Fruit fly (Drosophila melanogaster) whole organism, embryonic: ENCODE results near the gene CG2059.

ENCODE experiments used
- Abd-B ChIP-seq: fragments of 200-800 bp; sonication (Bioruptor generic); optimal IDR thresholded peaks from 2 replicates; lab custom pipeline; 2018; ENCODE audit warnings: missing biosample characterization, mild to moderate bottlenecking, missing genetic modification characterization, moderate library complexity
- Bgb ChIP-seq: fragments of 200-800 bp; sonication (Bioruptor generic); IDR thresholded peaks from 2 replicates; pipeline ENCODE4 v1.3.6; 2022; ENCODE audit warnings: missing biosample characterization, missing genetic modification characterization; ENCODE audit not compliant: partially characterized antibody
- CG10274 ChIP-seq: fragments of 200-800 bp; sonication (Bioruptor generic); optimal IDR thresholded peaks from 3 replicates; lab custom pipeline; 2017; ENCODE audit warnings: missing biosample characterization, mild to moderate bottlenecking, missing genetic modification characterization
- CG10366 ChIP-seq: fragments of 200-800 bp; sonication (Bioruptor generic); IDR thresholded peaks from 2 replicates; pipeline ENCODE4 v1.3.6; 2022; ENCODE audit warnings: missing biosample characterization, missing genetic modification characterization
- CG10543 ChIP-seq: fragments of 200-800 bp; sonication (Bioruptor generic); optimal IDR thresholded peaks from 3 replicates; lab custom pipeline; 2017; ENCODE audit warnings: missing biosample characterization, mild to moderate bottlenecking, missing genetic modification characterization, moderate library complexity
- CG10959 ChIP-seq: fragments of 200-800 bp; sonication (Bioruptor generic); IDR thresholded peaks from 2 replicates; pipeline ENCODE4 v1.3.6; 2022; ENCODE audit warnings: missing biosample characterization, missing genetic modification characterization
- CG12659 ChIP-seq: fragments of 200-800 bp; sonication (Bioruptor generic); optimal IDR thresholded peaks from 3 replicates; lab custom pipeline; 2017; ENCODE audit warnings: mild to moderate bottlenecking, missing biosample characterization, missing genetic modification reagents, missing genetic modification characterization
- CG13424 ChIP-seq: fragments of 200-800 bp; sonication (Bioruptor generic); optimal IDR thresholded peaks from 2 replicates; lab custom pipeline; 2019; ENCODE audit warnings: missing biosample characterization, mild to moderate bottlenecking, missing genetic modification characterization, moderate library complexity
- CG14860 ChIP-seq: fragments of 200-800 bp; sonication (Bioruptor generic); IDR thresholded peaks from 3 replicates; pipeline ENCODE4 v1.3.6; 2022; ENCODE audit warnings: missing biosample characterization, missing genetic modification characterization; ENCODE audit not compliant: partially characterized antibody
- CG3407 ChIP-seq: fragments of 200-800 bp; sonication (Bioruptor generic); optimal IDR thresholded peaks from 2 replicates; lab custom pipeline; 2018; ENCODE audit warnings: missing biosample characterization, mild to moderate bottlenecking, missing genetic modification characterization
- CG34224 ChIP-seq: fragments of 200-800 bp; sonication (Bioruptor generic); IDR thresholded peaks from 3 replicates; pipeline ENCODE4 v1.3.6; 2022; ENCODE audit warnings: missing biosample characterization, missing genetic modification characterization; ENCODE audit not compliant: partially characterized antibody
- CG4282 ChIP-seq: fragments of 200-800 bp; sonication (Bioruptor generic); optimal IDR thresholded peaks from 2 replicates; lab custom pipeline; 2016; ENCODE audit warnings: missing biosample characterization, missing genetic modification characterization
- CG4360 ChIP-seq: fragments of 200-800 bp; sonication (Bioruptor generic); IDR thresholded peaks from 2 replicates; pipeline ENCODE4 v1.3.6; 2022; ENCODE audit warnings: missing biosample characterization, missing genetic modification characterization
- CG43689 ChIP-seq: fragments of 200-800 bp; sonication (Bioruptor generic); IDR thresholded peaks from 2 replicates; pipeline ENCODE4 v1.3.6; 2022; ENCODE audit warnings: missing biosample characterization, missing genetic modification characterization
- CG4707 ChIP-seq: fragments of 200-800 bp; sonication (Bioruptor generic); optimal IDR thresholded peaks from 2 replicates; lab custom pipeline; 2018; ENCODE audit warnings: missing biosample characterization, mild to moderate bottlenecking, missing genetic modification characterization, moderate library complexity
- CG6689 ChIP-seq: fragments of 200-800 bp; sonication (Bioruptor generic); IDR thresholded peaks from 2 replicates; pipeline ENCODE4 v1.3.6; 2022; ENCODE audit warnings: missing biosample characterization, missing genetic modification characterization
- CG7357 ChIP-seq: fragments of 200-800 bp; sonication (Bioruptor generic); IDR thresholded peaks from 3 replicates; pipeline ENCODE4 v1.3.6; 2022; ENCODE audit warnings: missing biosample characterization, missing genetic modification characterization
- CG8290 ChIP-seq, 3 experiments: fragments of 200-800 bp; sonication (Bioruptor generic); optimal IDR thresholded peaks; 2 replicates each; lab custom pipeline; 2016 to 2019; ENCODE audit warnings: missing biosample characterization in 3 of 3, missing genetic modification characterization in 3 of 3, mild to moderate bottlenecking in 2 of 3, moderate library complexity in 1 of 3
- CG9932 ChIP-seq: fragments of 200-800 bp; sonication (Bioruptor generic); IDR thresholded peaks from 2 replicates; pipeline ENCODE4 v1.3.6; 2022; ENCODE audit warnings: missing biosample characterization, missing genetic modification characterization
- CTCF ChIP-seq: fragments of 200-800 bp; sonication (Bioruptor generic); optimal IDR thresholded peaks from 2 replicates; lab custom pipeline; 2017; ENCODE audit warnings: missing biosample characterization, mild to moderate bottlenecking, missing genetic modification characterization, moderate library complexity
- Dip3 ChIP-seq: fragments of 200-800 bp; sonication (Bioruptor generic); optimal IDR thresholded peaks from 3 replicates; lab custom pipeline; 2016; ENCODE audit warnings: missing biosample characterization, missing genetic modification characterization
- Hand ChIP-seq: fragments of 200-800 bp; sonication (Bioruptor generic); optimal IDR thresholded peaks from 2 replicates; lab custom pipeline; 2017; ENCODE audit warnings: mild to moderate bottlenecking, missing biosample characterization, missing genetic modification reagents, missing genetic modification characterization
- Hr51 ChIP-seq, 2 experiments: fragments of 200-800 bp; sonication (Bioruptor generic); optimal IDR thresholded peaks; 2 replicates in 1 of 2; 3 replicates in 1 of 2; lab custom pipeline; 2016 to 2018; ENCODE audit warnings: missing biosample characterization in 2 of 2, missing genetic modification characterization in 2 of 2, mild to moderate bottlenecking in 1 of 2, moderate library complexity in 1 of 2
- Hr78 ChIP-seq, 2 experiments: fragments of 200-800 bp in 1 of 2; fragments of >200 bp in 1 of 2; sonication (Bioruptor generic) in 1 of 2; optimal IDR thresholded peaks; 2 replicates each; lab custom pipeline; 2017 to 2019; ENCODE audit warnings: missing biosample characterization in 2 of 2, missing genetic modification characterization in 2 of 2, mild to moderate bottlenecking in 1 of 2, moderate library complexity in 1 of 2
- aop ChIP-seq: fragments of 200-800 bp; sonication (Bioruptor generic); IDR thresholded peaks from 2 replicates; pipeline ENCODE4 v1.3.6; 2022; ENCODE audit warnings: missing biosample characterization, missing genetic modification characterization
- ara ChIP-seq: fragments of 200-800 bp; sonication (Bioruptor generic); IDR thresholded peaks from 2 replicates; pipeline ENCODE4 v1.3.6; 2022; ENCODE audit warnings: missing biosample characterization, missing genetic modification characterization
- bsh ChIP-seq, 2 experiments: fragments of 200-800 bp; sonication (Bioruptor generic); optimal IDR thresholded peaks; 2 replicates each; lab custom pipeline; 2017 to 2018; ENCODE audit warnings: mild to moderate bottlenecking in 2 of 2, missing biosample characterization in 2 of 2, missing genetic modification characterization in 2 of 2, moderate library complexity in 1 of 2
- cad ChIP-seq: fragments of >200 bp; optimal IDR thresholded peaks from 2 replicates; lab custom pipeline; 2017; ENCODE audit warnings: missing biosample characterization, missing genetic modification characterization
- cg ChIP-seq: fragments of 200-800 bp; sonication (Bioruptor generic); optimal IDR thresholded peaks from 3 replicates; lab custom pipeline; 2019; ENCODE audit warnings: missing biosample characterization, mild to moderate bottlenecking, missing genetic modification characterization, moderate library complexity
- cwo ChIP-seq: fragments of 200-800 bp; sonication (Bioruptor generic); optimal IDR thresholded peaks from 3 replicates; lab custom pipeline; 2017; ENCODE audit warnings: missing biosample characterization, missing genetic modification characterization, mild to moderate bottlenecking, moderate library complexity, missing genetic modification reagents
- dati ChIP-seq: fragments of 200-800 bp; sonication (Bioruptor generic); IDR thresholded peaks from 2 replicates; pipeline ENCODE4 v1.3.6; 2022; ENCODE audit warnings: missing biosample characterization, missing genetic modification characterization
- disco-r ChIP-seq: fragments of 200-800 bp; sonication (Bioruptor generic); optimal IDR thresholded peaks from 2 replicates; lab custom pipeline; 2016; ENCODE audit warnings: missing biosample characterization, missing genetic modification characterization
- dmrt11E ChIP-seq: fragments of 200-800 bp; sonication (Bioruptor generic); optimal IDR thresholded peaks from 3 replicates; lab custom pipeline; 2018; ENCODE audit warnings: missing biosample characterization, mild to moderate bottlenecking, missing genetic modification characterization, moderate library complexity
- ems ChIP-seq: fragments of 200-800 bp; sonication (Bioruptor generic); optimal IDR thresholded peaks from 3 replicates; lab custom pipeline; 2016; ENCODE audit warnings: missing biosample characterization, missing genetic modification characterization
- fu2 ChIP-seq: fragments of 200-800 bp; sonication (Bioruptor generic); optimal IDR thresholded peaks from 2 replicates; lab custom pipeline; 2016; ENCODE audit warnings: missing biosample characterization, missing genetic modification characterization
- gcm ChIP-seq: fragments of 200-800 bp; sonication (Bioruptor generic); optimal IDR thresholded peaks from 2 replicates; lab custom pipeline; 2019; ENCODE audit warnings: missing biosample characterization, mild to moderate bottlenecking, missing genetic modification characterization, moderate library complexity
- gsb ChIP-seq: fragments of 200-800 bp; sonication (Bioruptor generic); IDR thresholded peaks from 2 replicates; pipeline ENCODE4 v1.3.6; 2022; ENCODE audit warnings: missing biosample characterization, missing genetic modification characterization
- hbn ChIP-seq: fragments of 200-800 bp; sonication (Bioruptor generic); IDR thresholded peaks from 2 replicates; pipeline ENCODE4 v1.3.6; 2022; ENCODE audit warnings: missing biosample characterization, missing genetic modification characterization; ENCODE audit not compliant: partially characterized antibody
- insv ChIP-seq, 2 experiments: fragments of 200-800 bp; sonication (Bioruptor generic); optimal IDR thresholded peaks; 3 replicates each; lab custom pipeline; 2016 to 2018; ENCODE audit warnings: missing biosample characterization in 2 of 2, missing genetic modification characterization in 2 of 2
- jing ChIP-seq: fragments of 200-800 bp; sonication (Bioruptor generic); optimal IDR thresholded peaks from 2 replicates; lab custom pipeline; 2018; ENCODE audit warnings: missing biosample characterization, mild to moderate bottlenecking, missing genetic modification characterization
- ken ChIP-seq: fragments of 200-800 bp; sonication (Bioruptor generic); IDR thresholded peaks from 3 replicates; pipeline ENCODE4 v1.3.6; 2022; ENCODE audit warnings: missing biosample characterization, missing genetic modification characterization
- lola ChIP-seq, 3 experiments: fragments of >200 bp in 2 of 3; fragments of 200-800 bp in 1 of 3; sonication (Bioruptor generic) in 1 of 3; optimal IDR thresholded peaks; 2 replicates each; lab custom pipeline; 2017 to 2019; ENCODE audit warnings: missing biosample characterization in 3 of 3, missing genetic modification characterization in 3 of 3, mild to moderate bottlenecking in 1 of 3, moderate library complexity in 1 of 3
- row ChIP-seq: fragments of 200-800 bp; sonication (Bioruptor generic); IDR thresholded peaks from 3 replicates; pipeline ENCODE4 v1.3.6; 2022; ENCODE audit warnings: missing biosample characterization, missing genetic modification characterization
- sd ChIP-seq: fragments of 200-800 bp; sonication (Bioruptor generic); optimal IDR thresholded peaks from 3 replicates; lab custom pipeline; 2018; ENCODE audit warnings: missing biosample characterization, mild to moderate bottlenecking, missing genetic modification characterization, moderate library complexity
- sug ChIP-seq: fragments of 200-800 bp; optimal IDR thresholded peaks from 2 replicates; lab custom pipeline; 2019; ENCODE audit warnings: missing biosample characterization, mild to moderate bottlenecking, missing genetic modification characterization, moderate library complexity
- tio ChIP-seq: fragments of 200-800 bp; sonication (Bioruptor generic); optimal IDR thresholded peaks from 2 replicates; lab custom pipeline; 2017; ENCODE audit warnings: missing biosample characterization, missing genetic modification characterization, inconsistent platforms
- tx ChIP-seq: fragments of 200-800 bp; sonication (Bioruptor generic); optimal IDR thresholded peaks from 2 replicates; lab custom pipeline; 2016; ENCODE audit warnings: missing biosample characterization, missing genetic modification characterization
- vfl ChIP-seq: fragments of 200-800 bp; sonication (Bioruptor generic); optimal IDR thresholded peaks from 2 replicates; lab custom pipeline; 2016; ENCODE audit warnings: missing biosample characterization, missing genetic modification characterization
- zf30C ChIP-seq: fragments of 200-800 bp; sonication (Bioruptor generic); optimal IDR thresholded peaks from 3 replicates; lab custom pipeline; 2018; ENCODE audit warnings: missing biosample characterization, mild to moderate bottlenecking, missing genetic modification characterization

Gene CG2059

dm6 chrX:7305753-7306338 lies 19.7 kb downstream of the CG2059 start (continued):
- peak; percentile 55; the same call in 1 of the 2 replicates for TF ChIP-seq CG4360 (GFP tag; lab: Robert Waterston, UW)
- TF ChIP-seq CG4707 (GFP tag; lab: Kevin White, UChicago): peak; percentile 94
- TF ChIP-seq ems: no peak
- TF ChIP-seq insv (GFP tag; optimal IDR thresholded peaks at IDR 0.05; lab: Kevin White, UChicago): no peak
- TF ChIP-seq CG10543 (GFP tag; lab: Kevin White, UChicago): no peak
- TF ChIP-seq dati (GFP tag; lab: Robert Waterston, UW): no peak
- 0 out of 3 replicates have a peak, but pooled peaks have one; percentile 39 for TF ChIP-seq CG7357
- no peak for TF ChIP-seq sug (tag; lab: Kevin White, UChicago)
- TF ChIP-seq vfl (GFP tag; lab: Kevin White, UChicago): no peak
- no peak for TF ChIP-seq Hr78 (GFP tag; optimal IDR thresholded peaks at IDR 0.05; lab: Kevin White, UChicago)
- no peak for TF ChIP-seq ken (GFP tag; lab: Robert Waterston, UW)
- no peak for TF ChIP-seq zf30C (GFP tag; lab: Kevin White, UChicago)
- TF ChIP-seq CG10366: peak; percentile 29; the same call in 1 of the 2 replicates
- no peak for TF ChIP-seq gcm (GFP tag; lab: Kevin White, UChicago)
- no peak for TF ChIP-seq gsb (GFP tag; lab: Robert Waterston, UW)
- TF ChIP-seq cwo (GFP tag; lab: Kevin White, UChicago): peak; percentile 36
- no peak for TF ChIP-seq tx (GFP tag; lab: Kevin White, UChicago)
- TF ChIP-seq CG34224 (GFP tag; lab: Robert Waterston, UW): no peak
- no peak for TF ChIP-seq tio (GFP tag; lab: Kevin White, UChicago)
- no peak for TF ChIP-seq aop (GFP tag; lab: Robert Waterston, UW)
- no peak for TF ChIP-seq CG3407 (GFP tag; lab: Kevin White, UChicago)
- TF ChIP-seq fu2: no peak
- TF ChIP-seq CG9932 (GFP tag; lab: Robert Waterston, UW): no peak
- TF ChIP-seq CTCF (GFP tag; lab: Kevin White, UChicago): no peak
- TF ChIP-seq Dip3 (GFP tag; lab: Kevin White, UChicago): peak; percentile 6
- TF ChIP-seq Abd-B: peak; percentile 55
- TF ChIP-seq bsh (GFP tag; optimal IDR thresholded peaks at IDR 0.05; lab: Kevin White, UChicago): peak; percentile 71 to 89
- TF ChIP-seq jing: no peak
- TF ChIP-seq Hr51 (GFP tag; optimal IDR thresholded peaks at IDR 0.05; lab: Kevin White, UChicago): peak in 1 of 2 experiments; percentile 55
- TF ChIP-seq CG43689 (GFP tag; lab: Robert Waterston, UW): no peak
- peak; percentile 73 for TF ChIP-seq row
- TF ChIP-seq CG8290 (GFP tag; optimal IDR thresholded peaks at IDR 0.05; lab: Kevin White, UChicago): peak; percentile 35
- TF ChIP-seq CG8290 (tag; optimal IDR thresholded peaks at IDR 0.05; lab: Kevin White, UChicago): no peak
- peak; percentile 55 for TF ChIP-seq CG13424 (tag; lab: Kevin White, UChicago)
- TF ChIP-seq CG10274 (GFP tag; lab: Kevin White, UChicago): no peak
- no peak for TF ChIP-seq Hand (GFP tag; lab: Kevin White, UChicago)
- TF ChIP-seq CG4282 (GFP tag; lab: Kevin White, UChicago): peak; percentile 18
- no peak for TF ChIP-seq cad (GFP tag; lab: Kevin White, UChicago)
- no peak for TF ChIP-seq CG14860 (GFP tag; lab: Robert Waterston, UW)
- TF ChIP-seq CG6689 (GFP tag; lab: Robert Waterston, UW): peak; percentile 63; the same call in 1 of the 2 replicates
- peak; percentile 72 for TF ChIP-seq dmrt11E
- TF ChIP-seq cg (GFP tag; lab: Kevin White, UChicago): peak; percentile 50
- TF ChIP-seq hbn (GFP tag; lab: Robert Waterston, UW): no peak
- no peak for TF ChIP-seq disco-r (GFP tag; lab: Kevin White, UChicago)
- TF ChIP-seq sd (tag; lab: Kevin White, UChicago): peak; percentile 13
- TF ChIP-seq CG12659: peak; percentile 27
- TF ChIP-seq ara (GFP tag; lab: Robert Waterston, UW): peak; percentile 47; the same call in 1 of the 2 replicates
- no peak for TF ChIP-seq CG10959 (GFP tag; lab: Robert Waterston, UW)
- TF ChIP-seq lola (GFP tag; optimal IDR thresholded peaks at IDR 0.05; lab: Kevin White, UChicago): peak in 1 of 3 experiments; percentile 57
- TF ChIP-seq Bgb (GFP tag; lab: Robert Waterston, UW): no peak
